Fruit fly (Drosophila melanogaster) whole organism, embryonic: ENCODE data around the gene gNacalpha.

Experiments
- Atf3 ChIP-seq: fragments of 200-800 bp; sonication (Bioruptor generic); optimal IDR thresholded peaks from 3 replicates; lab custom pipeline; 2016; ENCODE audit warnings: missing biosample characterization, missing genetic modification characterization
- B-H2 ChIP-seq: fragments of 200-800 bp; sonication (Bioruptor generic); optimal IDR thresholded peaks from 2 replicates; lab custom pipeline; 2018; ENCODE audit warnings: missing biosample characterization, mild to moderate bottlenecking, missing genetic modification characterization
- CG11247 ChIP-seq: fragments of 200-800 bp; sonication (Bioruptor generic); IDR thresholded peaks from 2 replicates; pipeline ENCODE4 v1.3.6; 2022; ENCODE audit warnings: missing biosample characterization, missing genetic modification characterization
- CG11398 ChIP-seq: fragments of 200-800 bp; sonication (Bioruptor generic); optimal IDR thresholded peaks from 2 replicates; lab custom pipeline; 2016; ENCODE audit warnings: missing biosample characterization, missing genetic modification characterization
- CG11560 ChIP-seq: fragments of 200-800 bp; sonication (Bioruptor generic); IDR thresholded peaks from 3 replicates; pipeline ENCODE4 v1.3.6; 2022; ENCODE audit warnings: missing biosample characterization, missing genetic modification characterization
- CG12219 ChIP-seq: fragments of 200-800 bp; sonication (Bioruptor generic); optimal IDR thresholded peaks from 3 replicates; lab custom pipeline; 2018; ENCODE audit warnings: missing biosample characterization, mild to moderate bottlenecking, missing genetic modification characterization
- CG15696 ChIP-seq: fragments of 200-800 bp; sonication (Bioruptor generic); optimal IDR thresholded peaks from 2 replicates; lab custom pipeline; 2019; ENCODE audit warnings: missing biosample characterization, mild to moderate bottlenecking, missing genetic modification characterization, moderate library complexity
- CG17361 ChIP-seq: fragments of 200-800 bp; sonication (Bioruptor generic); IDR thresholded peaks from 3 replicates; pipeline ENCODE4 v1.3.6; 2022; ENCODE audit warnings: missing biosample characterization, missing genetic modification characterization
- CG17568 ChIP-seq: fragments of 200-800 bp; sonication (Bioruptor generic); optimal IDR thresholded peaks from 2 replicates; lab custom pipeline; 2018; ENCODE audit warnings: missing biosample characterization, mild to moderate bottlenecking, missing genetic modification characterization, moderate library complexity
- CG30431 ChIP-seq: fragments of 200-800 bp; sonication (Bioruptor generic); optimal IDR thresholded peaks from 2 replicates; lab custom pipeline; 2017; ENCODE audit warnings: missing biosample characterization, missing genetic modification characterization
- CG3065 ChIP-seq: fragments of 200-800 bp; sonication (Bioruptor generic); optimal IDR thresholded peaks from 2 replicates; lab custom pipeline; 2016; ENCODE audit warnings: missing biosample characterization, missing genetic modification characterization
- CG32767 ChIP-seq: fragments of 200-800 bp; sonication (Bioruptor generic); IDR thresholded peaks from 2 replicates; pipeline ENCODE4 v1.3.6; 2022; ENCODE audit warnings: missing biosample characterization, missing genetic modification characterization
- CG3281 ChIP-seq: fragments of 200-800 bp; sonication (Bioruptor generic); optimal IDR thresholded peaks from 3 replicates; lab custom pipeline; 2017; ENCODE audit warnings: missing biosample characterization, mild to moderate bottlenecking, missing genetic modification characterization
- CG3407 ChIP-seq: fragments of 200-800 bp; sonication (Bioruptor generic); optimal IDR thresholded peaks from 2 replicates; lab custom pipeline; 2018; ENCODE audit warnings: missing biosample characterization, mild to moderate bottlenecking, missing genetic modification characterization
- CG34422 ChIP-seq: fragments of 200-800 bp; sonication (Bioruptor generic); IDR thresholded peaks from 3 replicates; pipeline ENCODE4 v1.3.6; 2022; ENCODE audit warnings: missing biosample characterization, missing genetic modification characterization
- CG4360 ChIP-seq: fragments of 200-800 bp; sonication (Bioruptor generic); IDR thresholded peaks from 2 replicates; pipeline ENCODE4 v1.3.6; 2022; ENCODE audit warnings: missing biosample characterization, missing genetic modification characterization
- CG4404 ChIP-seq: fragments of 200-800 bp; sonication (Bioruptor generic); IDR thresholded peaks from 2 replicates; pipeline ENCODE4 v1.3.6; 2022; ENCODE audit warnings: missing biosample characterization, missing genetic modification characterization
- CG7556 ChIP-seq: fragments of 200-800 bp; sonication (Bioruptor generic); optimal IDR thresholded peaks from 2 replicates; lab custom pipeline; 2017; ENCODE audit warnings: missing biosample characterization, mild to moderate bottlenecking, missing genetic modification characterization
- CG8089 ChIP-seq: fragments of 200-800 bp; sonication (Bioruptor generic); optimal IDR thresholded peaks from 3 replicates; lab custom pipeline; 2016; ENCODE audit warnings: missing biosample characterization, missing genetic modification characterization
- CG8388 ChIP-seq: fragments of 200-800 bp; sonication (Bioruptor generic); optimal IDR thresholded peaks from 2 replicates; lab custom pipeline; 2019; ENCODE audit warnings: missing biosample characterization, mild to moderate bottlenecking, missing genetic modification characterization, moderate library complexity
- CG9876 ChIP-seq: fragments of 200-800 bp; sonication (Bioruptor generic); optimal IDR thresholded peaks from 2 replicates; lab custom pipeline; 2016; ENCODE audit warnings: missing biosample characterization, missing genetic modification characterization
- Deaf1 ChIP-seq: fragments of 200-800 bp; optimal IDR thresholded peaks from 3 replicates; lab custom pipeline; 2019; ENCODE audit warnings: missing biosample characterization, mild to moderate bottlenecking, missing genetic modification characterization, moderate library complexity
- Dll ChIP-seq: fragments of 200-800 bp; sonication (Bioruptor generic); IDR thresholded peaks from 4 replicates; pipeline ENCODE4 v1.3.6; 2022; ENCODE audit warnings: missing biosample characterization, missing genetic modification characterization; ENCODE audit not compliant: partially characterized antibody
- Dp ChIP-seq: fragments of 200-800 bp; sonication (Bioruptor generic); optimal IDR thresholded peaks from 2 replicates; lab custom pipeline; 2018; ENCODE audit warnings: missing biosample characterization, mild to moderate bottlenecking, missing genetic modification characterization, moderate library complexity
- HLH54F ChIP-seq: fragments of 200-800 bp; sonication (Bioruptor generic); optimal IDR thresholded peaks from 3 replicates; lab custom pipeline; 2016; ENCODE audit warnings: missing biosample characterization, missing genetic modification characterization
- HmgZ ChIP-seq: fragments of 200-800 bp; sonication (Bioruptor generic); optimal IDR thresholded peaks from 2 replicates; lab custom pipeline; 2018; ENCODE audit warnings: missing biosample characterization, mild to moderate bottlenecking, missing genetic modification characterization
- Hr39 ChIP-seq: fragments of >200 bp; optimal IDR thresholded peaks from 2 replicates; lab custom pipeline; 2017
- Hr78 ChIP-seq, 2 experiments: fragments of 200-800 bp in 1 of 2; fragments of >200 bp in 1 of 2; sonication (Bioruptor generic) in 1 of 2; optimal IDR thresholded peaks; 2 replicates each; lab custom pipeline; 2017 to 2019; ENCODE audit warnings: missing biosample characterization in 2 of 2, missing genetic modification characterization in 2 of 2, mild to moderate bottlenecking in 1 of 2, moderate library complexity in 1 of 2
- Lim3 ChIP-seq: fragments of 200-800 bp; sonication (Bioruptor generic); IDR thresholded peaks from 2 replicates; pipeline ENCODE4 v1.3.6; 2022; ENCODE audit warnings: missing biosample characterization, missing genetic modification characterization
- Meics ChIP-seq: fragments of 200-800 bp; sonication (Bioruptor generic); optimal IDR thresholded peaks from 2 replicates; lab custom pipeline; 2017; ENCODE audit warnings: missing biosample characterization, mild to moderate bottlenecking, missing genetic modification characterization
- Optix ChIP-seq: fragments of 200-800 bp; sonication (Bioruptor generic); IDR thresholded peaks from 3 replicates; pipeline ENCODE4 v1.3.6; 2022; ENCODE audit warnings: missing biosample characterization, missing genetic modification characterization
- Sry-δ ChIP-seq: fragments of 200-800 bp; sonication (Bioruptor generic); optimal IDR thresholded peaks from 2 replicates; lab custom pipeline; 2016; ENCODE audit warnings: missing biosample characterization, missing genetic modification characterization
- TFAM ChIP-seq: fragments of 200-800 bp; sonication (Bioruptor generic); optimal IDR thresholded peaks from 2 replicates; lab custom pipeline; 2017; ENCODE audit warnings: missing biosample characterization, missing genetic modification characterization, inconsistent platforms
- Xrp1 ChIP-seq: fragments of 200-800 bp; sonication (Bioruptor generic); IDR thresholded peaks from 2 replicates; pipeline ENCODE4 v1.3.6; 2022; ENCODE audit warnings: missing biosample characterization, missing genetic modification characterization
- ara ChIP-seq: fragments of 200-800 bp; sonication (Bioruptor generic); IDR thresholded peaks from 2 replicates; pipeline ENCODE4 v1.3.6; 2022; ENCODE audit warnings: missing biosample characterization, missing genetic modification characterization
- ash1 ChIP-seq: fragments of 200-800 bp; sonication (Bioruptor generic); optimal IDR thresholded peaks from 2 replicates; lab custom pipeline; 2018; ENCODE audit warnings: missing biosample characterization, mild to moderate bottlenecking, missing genetic modification characterization
- crc ChIP-seq: fragments of 200-800 bp; sonication (Bioruptor generic); optimal IDR thresholded peaks from 2 replicates; lab custom pipeline; 2016; ENCODE audit warnings: missing biosample characterization, missing genetic modification characterization
- gfzf ChIP-seq: fragments of 200-800 bp; sonication (Bioruptor generic); optimal IDR thresholded peaks from 2 replicates; lab custom pipeline; 2016; ENCODE audit warnings: missing biosample characterization, mild to moderate bottlenecking, missing genetic modification characterization, moderate library complexity
- insv ChIP-seq, 2 experiments: fragments of 200-800 bp; sonication (Bioruptor generic); optimal IDR thresholded peaks; 3 replicates each; lab custom pipeline; 2016 to 2018; ENCODE audit warnings: missing biosample characterization in 2 of 2, missing genetic modification characterization in 2 of 2
- jigr1 ChIP-seq: fragments of 200-800 bp; sonication (Bioruptor generic); IDR thresholded peaks from 3 replicates; pipeline ENCODE4 v1.3.6; 2022; ENCODE audit warnings: missing biosample characterization, missing genetic modification characterization
- lilli ChIP-seq: fragments of 200-800 bp; sonication (Bioruptor generic); optimal IDR thresholded peaks from 3 replicates; lab custom pipeline; 2016; ENCODE audit warnings: missing biosample characterization, missing genetic modification characterization
- p53 ChIP-seq: fragments of 200-800 bp; sonication (Bioruptor generic); optimal IDR thresholded peaks from 2 replicates; lab custom pipeline; 2016; ENCODE audit warnings: missing biosample characterization, missing genetic modification characterization
- salm ChIP-seq: fragments of 200-800 bp; sonication (Bioruptor generic); optimal IDR thresholded peaks from 2 replicates; lab custom pipeline; 2018; ENCODE audit warnings: missing biosample characterization, mild to moderate bottlenecking, missing genetic modification characterization
- sim ChIP-seq: fragments of 200-800 bp; sonication (Bioruptor generic); IDR thresholded peaks from 2 replicates; pipeline ENCODE4 v1.3.6; 2022; ENCODE audit warnings: missing biosample characterization, missing genetic modification characterization
- tna ChIP-seq: fragments of 200-800 bp; sonication (Bioruptor generic); IDR thresholded peaks from 2 replicates; pipeline ENCODE4 v1.3.6; 2022; ENCODE audit warnings: missing biosample characterization, missing genetic modification characterization; ENCODE audit not compliant: partially characterized antibody
- toy ChIP-seq: fragments of 200-800 bp; sonication (Bioruptor generic); IDR thresholded peaks from 2 replicates; pipeline ENCODE4 v1.3.6; 2022; ENCODE audit warnings: missing biosample characterization, missing genetic modification characterization
- unpg ChIP-seq: fragments of 200-800 bp; sonication (Bioruptor generic); optimal IDR thresholded peaks from 3 replicates; lab custom pipeline; 2018; ENCODE audit warnings: missing biosample characterization, mild to moderate bottlenecking, missing genetic modification characterization, moderate library complexity
- usp ChIP-seq: fragments of >200 bp; optimal IDR thresholded peaks from 2 replicates; lab custom pipeline; 2017; ENCODE audit warnings: missing biosample characterization, missing genetic modification characterization
- wek ChIP-seq: fragments of 200-800 bp; sonication (Bioruptor generic); optimal IDR thresholded peaks from 3 replicates; lab custom pipeline; 2018; ENCODE audit warnings: missing biosample characterization, mild to moderate bottlenecking, missing genetic modification characterization, moderate library complexity
- wor ChIP-seq: fragments of 200-800 bp; sonication (Bioruptor generic); IDR thresholded peaks from 2 replicates; pipeline ENCODE4 v1.3.6; 2022; ENCODE audit warnings: missing biosample characterization, missing genetic modification characterization

The gNacalpha gene

DNA sequence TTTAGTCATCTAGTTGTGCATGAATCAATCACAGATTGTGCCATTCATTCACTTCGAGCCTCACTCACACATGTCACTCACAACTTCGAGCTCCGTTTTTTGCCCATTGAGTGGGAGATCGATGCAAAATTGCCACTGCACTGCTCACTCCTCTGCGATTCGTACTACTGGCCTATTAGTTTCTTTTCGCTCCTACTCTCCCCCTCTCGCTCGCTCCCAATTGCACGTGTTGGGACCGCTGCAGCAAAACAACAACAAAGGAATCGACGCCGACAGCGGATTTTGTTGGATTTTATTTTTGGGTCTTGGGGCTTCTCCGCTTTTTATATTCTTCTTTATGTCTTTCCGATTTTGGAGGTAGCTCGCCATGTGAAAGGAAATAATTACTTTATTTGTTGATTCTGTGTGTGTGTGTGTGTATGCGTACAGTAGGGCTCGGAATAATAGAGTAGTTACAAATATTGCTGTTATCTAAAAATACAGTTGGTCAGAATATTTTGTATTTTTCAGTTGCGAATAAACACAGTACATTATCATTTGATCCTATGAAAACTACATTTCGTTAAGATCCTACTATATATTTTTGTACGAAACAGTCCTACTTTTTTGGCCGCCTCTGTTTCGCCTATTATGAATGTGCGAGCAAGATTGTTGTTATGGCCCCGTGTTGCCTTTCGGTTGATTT is 37.3 kb downstream of the gNacalpha start (continued):
- TF ChIP-seq ash1 (GFP tag; lab: Kevin White, UChicago) (no peak), CG4360 (GFP tag; lab: Robert Waterston, UW) (peak; percentile 79), Optix (0 out of 3 replicates have a peak, but pooled peaks have one; percentile 35), CG9876 (no peak), CG30431 (GFP tag; lab: Kevin White, UChicago) (peak; percentile 51), CG11247 (GFP tag; lab: Robert Waterston, UW) (0 out of 2 replicates have a peak, but pooled peaks have one; percentile 29), gfzf (GFP tag; lab: Kevin White, UChicago) (no peak), unpg (GFP tag; lab: Kevin White, UChicago) (peak; percentile 92), ara (GFP tag; lab: Robert Waterston, UW) (peak; percentile 78; the same call in 1 of the 2 replicates), jigr1 (GFP tag; lab: Robert Waterston, UW) (no peak), wek (GFP tag; lab: Kevin White, UChicago) (peak; percentile 63), CG4404 (no peak), HmgZ (tag; lab: Kevin White, UChicago) (peak; percentile 58), CG8388 (peak; percentile 89), Sry-δ (GFP tag; lab: Kevin White, UChicago) (peak; percentile 35), TFAM (GFP tag; lab: Kevin White, UChicago) (no peak), Atf3 (peak; percentile 70), Hr39 (lab: Kevin White, UChicago) (no peak), Hr78 (GFP tag; optimal IDR thresholded peaks at IDR 0.05; lab: Kevin White, UChicago) (peak in 1 of 2 experiments; percentile 74), Dll (GFP tag; lab: Robert Waterston, UW) (no peak), Dp (no peak), CG3407 (GFP tag; lab: Kevin White, UChicago) (peak; percentile 83), HLH54F (GFP tag; lab: Kevin White, UChicago) (peak; percentile 40), CG11398 (GFP tag; lab: Kevin White, UChicago) (peak; percentile 62), CG15696 (tag; lab: Kevin White, UChicago) (peak; percentile 61), CG34422 (peak; percentile 72; the same call in 2 of the 3 replicates), CG11560 (tag; lab: Robert Waterston, UW) (no peak), CG32767 (GFP tag; lab: Robert Waterston, UW) (peak; percentile 71), B-H2 (GFP tag; lab: Kevin White, UChicago) (no peak), Lim3 (no peak), CG17568 (GFP tag; lab: Kevin White, UChicago) (peak; percentile 70), tna (GFP tag; lab: Robert Waterston, UW) (no peak), CG12219 (peak; percentile 85), salm (tag; lab: Kevin White, UChicago) (peak; percentile 84), CG17361 (peak; percentile 91), Xrp1 (GFP tag; lab: Robert Waterston, UW) (peak; percentile 88), lilli (GFP tag; lab: Kevin White, UChicago) (peak; percentile 60), p53 (GFP tag; lab: Kevin White, UChicago) (peak; percentile 69), insv (GFP tag; optimal IDR thresholded peaks at IDR 0.05; lab: Kevin White, UChicago) (no peak), crc (peak; percentile 56), CG3065 (GFP tag; lab: Kevin White, UChicago) (peak; percentile 58), wor (GFP tag; lab: Robert Waterston, UW) (peak; percentile 71), CG7556 (peak; percentile 79), CG8089 (GFP tag; lab: Kevin White, UChicago) (peak; percentile 60), Deaf1 (tag; lab: Kevin White, UChicago) (peak; percentile 58), toy (no peak), CG3281 (peak; percentile 66), Meics (GFP tag; lab: Kevin White, UChicago) (peak; percentile 61), sim (GFP tag; lab: Robert Waterston, UW) (peak; percentile 54; the same call in 1 of the 2 replicates), usp (no peak)
